Worm (Caenorhabditis elegans) whole organism, L4/young adult: ENCODE measurements around the gene C40A11.2.

Source experiments
- W03F9.2 ChIP-seq: fragments of 150-350 bp; optimal IDR thresholded peaks from 2 replicates; lab custom pipeline; 2014; ENCODE audit warnings: missing biosample characterization, missing genetic modification characterization
- him-1 ChIP-seq: sonication (generic microtip); optimal IDR thresholded peaks from 2 replicates; lab custom pipeline; 2016; ENCODE audit warnings: missing genotype, missing genetic modification reagents, missing genetic modification characterization, missing compliant biosample characterization

DNA sequence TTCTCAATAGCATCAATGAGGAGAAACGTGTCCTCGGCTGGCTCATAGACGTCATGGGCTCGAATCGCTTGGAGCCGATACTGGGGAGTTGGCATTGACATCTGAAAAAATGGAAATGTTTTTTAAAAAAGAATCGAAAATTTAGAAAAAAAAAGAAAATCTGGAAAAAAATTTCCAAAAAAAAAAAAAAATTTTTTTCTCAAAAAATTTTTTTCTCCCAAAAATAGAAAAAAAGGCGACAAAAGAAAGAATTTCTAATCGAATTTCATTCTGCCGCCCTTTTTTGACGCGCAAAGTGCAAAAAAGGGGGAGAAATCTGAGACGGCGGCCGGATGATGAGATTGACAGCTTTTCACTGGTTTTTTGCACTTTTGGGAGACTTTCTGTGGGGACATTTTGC lies 42.6 kb downstream of the C40A11.2 start, which contains the start of gene mtq-2:
- no peak for TF ChIP-seq him-1 (tag; lab: Kevin White, UChicago)
- no peak for TF ChIP-seq W03F9.2
